In the genomic region with DNA sequence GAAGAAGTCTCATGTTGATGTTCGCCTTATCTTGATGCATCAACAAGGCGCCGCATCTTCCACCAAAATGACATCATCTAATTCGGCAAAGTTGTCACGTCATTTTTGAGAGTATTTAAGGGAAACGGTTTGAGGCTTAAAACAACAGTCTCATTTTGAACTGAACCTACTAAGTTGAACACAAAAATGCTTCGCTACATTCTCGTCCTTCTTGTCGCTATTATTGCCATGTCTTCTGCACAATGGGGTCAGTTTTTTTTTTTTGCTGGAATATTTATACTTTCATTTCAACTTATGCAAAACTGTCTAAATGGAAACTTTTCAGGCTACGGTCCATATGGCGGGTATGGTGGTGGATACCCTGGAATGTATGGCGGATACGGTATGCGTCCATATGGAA, we compare ENCODE assay signal across 2 worm cellular contexts.
TF ChIP-seq lines count a peak whose summit lies in the region.

Gene cnc-4, plus strand, starts transcription at position 117 of the 400 bp plus-strand sequence.

TF ChIP-seq in whole organism, L1 larva, 84 proteins besides CTCF, POLR2A, EP300 and RAD21:
- no peak for TF ChIP-seq tlp-1 (tag; optimal IDR thresholded peaks at IDR 0.05; lab: Kevin White, UChicago)
- TF ChIP-seq lin-14 (GFP tag; optimal IDR thresholded peaks at IDR 0.05; lab: Kevin White, UChicago), result peak; percentile 31
- TF ChIP-seq nhr-85 (tag; lab: Kevin White, UChicago), result peak; percentile 74

TF ChIP-seq in whole organism, L2 larva, 48 proteins besides CTCF, POLR2A, EP300 and RAD21:
- TF ChIP-seq sma-3 (GFP tag; optimal IDR thresholded peaks at IDR 0.05; lab: Kevin White, UChicago) (peak; percentile 56), ama-1 (optimal IDR thresholded peaks at IDR 0.05; lab: Kevin White, UChicago) (peak; percentile 79), zag-1 (tag; optimal IDR thresholded peaks at IDR 0.05; lab: Kevin White, UChicago) (no peak)

Comparison
In these comparisons a context has a peak if more than half of its experiments do, and no peak if none do; other contexts are left out.
1. Of the 22 proteins assayed by ChIP-seq in both whole organism, L1 larva and whole organism, L2 larva: peak only in whole organism, L1 larva: none; only in whole organism, L2 larva: ama-1; in both: none; in neither: 21.